Fruit fly (Drosophila melanogaster) S2 (cell line): ENCODE results near the gene Papst2.

Experiments
- CG8478 ChIP-seq: fragments of >200 bp; optimal IDR thresholded peaks from 2 replicates; lab custom pipeline; 2018
- CTCF ChIP-seq, 2 experiments: fragments of >200 bp; optimal IDR thresholded peaks; 2 replicates each; lab custom pipeline; 2018

Papst2 gene

dm6 chr3L:17009715-17010491 is 32.7 kb upstream of the Papst2 start:
- TF ChIP-seq CTCF (optimal IDR thresholded peaks at IDR 0.05; lab: Kevin White, UChicago) (no peak), CG8478 (no peak)

dm6 chr3L:17010492-17011303 is 31.9 kb upstream of the Papst2 start:
- TF ChIP-seq CG8478 (no peak), CTCF (optimal IDR thresholded peaks at IDR 0.05; lab: Kevin White, UChicago) (no peak)

dm6 chr3L:17011351-17012016 is 31.1 kb upstream of the Papst2 start:
- TF ChIP-seq CTCF (optimal IDR thresholded peaks at IDR 0.05; lab: Kevin White, UChicago) (no peak), CG8478 (no peak)

- peak in 1 of 2 experiments; percentile 27 for TF ChIP-seq CTCF (optimal IDR thresholded peaks at IDR 0.05; lab: Kevin White, UChicago)
- no peak for TF ChIP-seq CG8478
Observed at dm6 chr3L:17012017-17012719, 30.4 kb upstream of the Papst2 start, which contains the start of gene CG3764. CG3764 (minus strand) TSS chr3L:17012565.

- TF ChIP-seq CTCF (optimal IDR thresholded peaks at IDR 0.05; lab: Kevin White, UChicago) (no peak), CG8478 (no peak)
Observed at dm6 chr3L:17015663-17016575, 26.7 kb upstream of the Papst2 start, which contains the start of the genes CG6664 and CG7728. CG6664 (minus strand) TSS chr3L:17016180. CG7728 (plus strand) TSS chr3L:17016536.

dm6 chr3L:17016576-17016917 is 26.1 kb upstream of the Papst2 start:
- TF ChIP-seq CG8478 (no peak), CTCF (optimal IDR thresholded peaks at IDR 0.05; lab: Kevin White, UChicago) (no peak)

dm6 chr3L:17022756-17023155 is 19.8 kb upstream of the Papst2 start, which contains the start of gene CG6652:
CG6652 (minus strand) TSS chr3L:17022856.
- TF ChIP-seq CG8478 (no peak), CTCF (optimal IDR thresholded peaks at IDR 0.05; lab: Kevin White, UChicago) (no peak)

- TF ChIP-seq CTCF (optimal IDR thresholded peaks at IDR 0.05; lab: Kevin White, UChicago) = no peak
- TF ChIP-seq CG8478 = no peak
Observed at dm6 chr3L:17023641-17024040, 19.0 kb upstream of the Papst2 start, which contains the start of gene a10. a10 (minus strand) TSS chr3L:17023741.

dm6 chr3L:17024095-17024639 is 18.4 kb upstream of the Papst2 start, which contains the start of gene Fit2:
Fit2 (plus strand) TSS chr3L:17024328.
- TF ChIP-seq CG8478 = no peak
- no peak for TF ChIP-seq CTCF (optimal IDR thresholded peaks at IDR 0.05; lab: Kevin White, UChicago)

- TF ChIP-seq CTCF (optimal IDR thresholded peaks at IDR 0.05; lab: Kevin White, UChicago) = no peak
- no peak for TF ChIP-seq CG8478
Observed at dm6 chr3L:17027310-17027709, 15.3 kb upstream of the Papst2 start, which contains the start of gene CG7730. CG7730 (plus strand) TSS chr3L:17027515.

- TF ChIP-seq CG8478 (no peak), CTCF (optimal IDR thresholded peaks at IDR 0.05; lab: Kevin White, UChicago) (no peak)
Observed at dm6 chr3L:17031971-17032370, 10.6 kb upstream of the Papst2 start, which contains the start of gene Ilp8. Ilp8 (minus strand) TSS chr3L:17032080.

dm6 chr3L:17033309-17033708 is 9.3 kb upstream of the Papst2 start:
- TF ChIP-seq CTCF (optimal IDR thresholded peaks at IDR 0.05; lab: Kevin White, UChicago) (no peak), CG8478 (no peak)

dm6 chr3L:17035492-17035891 is 7.1 kb upstream of the Papst2 start, which contains the start of gene beg:
beg (plus strand) TSS chr3L:17035668.
- TF ChIP-seq CG8478 (no peak), CTCF (optimal IDR thresholded peaks at IDR 0.05; lab: Kevin White, UChicago) (no peak)
